Fruit fly (Drosophila melanogaster) whole organism, wandering third instar larva: ENCODE measurements around the gene CG4009.

ENCODE experiments used
- Abd-B ChIP-seq: fragments of >200 bp; optimal IDR thresholded peaks from 2 replicates; lab custom pipeline; 2017; ENCODE audit warnings: missing biosample characterization, missing genetic modification characterization
- GATAd ChIP-seq: sonication (Bioruptor generic); optimal IDR thresholded peaks from 2 replicates; lab custom pipeline; 2016; ENCODE audit warnings: missing biosample characterization, missing genetic modification characterization
- Jra ChIP-seq: sonication (Bioruptor generic); optimal IDR thresholded peaks from 2 replicates; lab custom pipeline; 2016; ENCODE audit warnings: missing biosample characterization, missing genetic modification characterization
- br ChIP-seq: fragments of 200-800 bp; sonication (Bioruptor generic); optimal IDR thresholded peaks from 2 replicates; lab custom pipeline; 2016; ENCODE audit warnings: missing biosample characterization, missing genetic modification characterization
- h ChIP-seq: fragments of 200-800 bp; sonication (Bioruptor generic); optimal IDR thresholded peaks from 3 replicates; lab custom pipeline; 2016; ENCODE audit warnings: missing biosample characterization, mild to moderate bottlenecking, missing genetic modification characterization
- pan ChIP-seq: fragments of >200 bp; optimal IDR thresholded peaks from 2 replicates; lab custom pipeline; 2017
- sv ChIP-seq: fragments of 200-800 bp; sonication (Bioruptor generic); optimal IDR thresholded peaks from 3 replicates; lab custom pipeline; 2016; ENCODE audit warnings: missing biosample characterization, missing genetic modification characterization

- TF ChIP-seq Jra (GFP tag; lab: Kevin White, UChicago), result no peak
- TF ChIP-seq h (GFP tag; lab: Kevin White, UChicago), result no peak
- no peak for TF ChIP-seq sv (GFP tag; lab: Kevin White, UChicago)
- no peak for TF ChIP-seq br
- no peak for TF ChIP-seq Abd-B (GFP tag; lab: Kevin White, UChicago)
- TF ChIP-seq pan (lab: Kevin White, UChicago), result no peak
- no peak for TF ChIP-seq GATAd (GFP tag; lab: Kevin White, UChicago)
Observed at dm6 chr3R:17059811-17060169, 23.9 kb upstream of the CG4009 start.
